Worm (Caenorhabditis elegans) whole organism, midembryonic: Measurements from ENCODE around the gene fbxb-104.

Source experiments
- klf-2 ChIP-seq: fragments of 200-800 bp; sonication (Bioruptor generic); conservative IDR thresholded peaks from 2 replicates; pipeline ENCODE4 v1.3.6; 2022; ENCODE audit warnings: missing genetic modification reagents, missing genetic modification characterization, missing compliant biosample characterization
- ref-1 ChIP-seq: fragments of 200-800 bp; sonication (Bioruptor generic); conservative IDR thresholded peaks from 2 replicates; pipeline ENCODE4 v1.3.6; 2022; ENCODE audit warnings: missing genetic modification reagents, missing genetic modification characterization, missing compliant biosample characterization
- tab-1 ChIP-seq: fragments of 200-800 bp; sonication (Bioruptor generic); IDR thresholded peaks from 2 replicates; pipeline ENCODE4 v1.3.6; 2022; ENCODE audit warnings: missing genetic modification characterization, missing compliant biosample characterization
- ztf-23 ChIP-seq: fragments of 200-800 bp; sonication (Bioruptor generic); IDR thresholded peaks from 2 replicates; pipeline ENCODE4 v1.3.6; 2022; ENCODE audit warnings: missing genetic modification reagents, missing genetic modification characterization, missing compliant biosample characterization
- ztf-29 ChIP-seq: fragments of 200-800 bp; sonication (Bioruptor generic); IDR thresholded peaks from 2 replicates; pipeline ENCODE4 v1.3.6; 2022; ENCODE audit warnings: missing genetic modification reagents, missing genetic modification characterization, missing compliant biosample characterization

- TF ChIP-seq ref-1 (GFP tag; lab: Robert Waterston, UW) (no peak), tab-1 (no peak), ztf-29 (no peak), ztf-23 (GFP tag; lab: Robert Waterston, UW) (no peak), klf-2 (no peak)
Measured at ce11 chrII:3452421-3452820, 24.6 kb downstream of the fbxb-104 start, which contains the start of gene C16C8.12.
